Worm (Caenorhabditis elegans): ENCODE data around the gene T01D1.4.

T01D1.4 gene

DNA sequence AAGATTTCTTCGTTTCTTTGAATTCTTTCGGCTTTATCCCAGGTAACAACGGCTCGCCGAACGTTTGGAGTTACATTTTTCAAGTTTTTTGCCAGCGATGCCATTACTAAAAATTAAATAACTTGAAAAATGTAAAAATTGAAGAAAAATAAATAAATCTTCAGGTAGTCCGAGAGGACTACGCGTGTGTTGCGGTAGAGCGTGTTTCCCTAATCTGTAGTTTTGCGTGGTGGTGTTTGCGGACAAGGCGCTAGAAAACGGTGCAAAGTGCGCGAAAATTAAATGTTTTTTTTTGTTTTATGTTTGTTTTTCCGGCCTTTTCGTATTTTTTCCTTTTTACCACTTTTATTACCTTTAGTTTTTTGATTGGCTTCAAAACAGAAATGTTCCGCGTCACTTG lies 23.0 kb downstream of the T01D1.4 start, which contains the start of gene mrpl-28 (continued):
- TF ChIP-seq unc-55 (GFP tag; optimal IDR thresholded peaks at IDR 0.05), result peak; percentile 98
- TF ChIP-seq sem-4 (tag; optimal IDR thresholded peaks at IDR 0.05), result peak; percentile 86
- TF ChIP-seq fos-1 (tag; optimal IDR thresholded peaks at IDR 0.05), result peak; percentile 78
- peak; percentile 64 for TF ChIP-seq unc-62 (GFP tag; optimal IDR thresholded peaks at IDR 0.05)
- peak; percentile 52 for TF ChIP-seq nhr-237 (tag; optimal IDR thresholded peaks at IDR 0.05)
- peak; percentile 95 for TF ChIP-seq lin-13 (GFP tag; optimal IDR thresholded peaks at IDR 0.05)
- TF ChIP-seq blmp-1 (tag; optimal IDR thresholded peaks at IDR 0.05; ENCODE audit: insufficient read depth), result peak; percentile 76
- no peak for TF ChIP-seq elt-1 (tag; optimal IDR thresholded peaks at IDR 0.05)

DNA sequence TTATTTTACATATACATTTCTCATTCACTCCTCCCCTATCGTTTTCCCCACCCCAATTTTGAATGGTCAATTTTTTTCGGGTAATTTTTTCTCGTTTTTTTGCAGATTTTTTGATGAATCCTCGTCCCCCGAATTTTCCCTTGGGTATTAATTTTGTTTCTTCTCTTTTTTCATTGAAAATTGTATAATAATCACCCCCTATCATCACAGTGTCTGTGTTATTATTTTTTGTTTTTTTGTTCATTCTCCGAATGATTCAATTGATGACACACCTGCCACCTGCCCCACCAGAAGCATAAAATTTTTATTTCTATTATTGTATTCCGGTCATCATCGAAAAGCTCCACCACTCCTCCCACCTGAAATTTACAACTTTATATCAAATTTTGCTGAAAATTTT lies 26.6 kb downstream of the T01D1.4 start, which contains the start of gene T25D3.3:
Gene T25D3.3, plus strand, starts transcription at position 301 of the 400 bp plus-strand sequence.
- TF ChIP-seq gmeb-1 (tag; optimal IDR thresholded peaks at IDR 0.05) (no peak), skn-1 (tag; optimal IDR thresholded peaks at IDR 0.05) (no peak), unc-39 (tag; optimal IDR thresholded peaks at IDR 0.05) (no peak), elt-1 (tag; optimal IDR thresholded peaks at IDR 0.05) (no peak), ceh-16 (tag; optimal IDR thresholded peaks at IDR 0.05) (no peak), mab-5 (tag; optimal IDR thresholded peaks at IDR 0.05) (no peak), aly-2 (tag; optimal IDR thresholded peaks at IDR 0.05) (no peak), nhr-25 (tag; optimal IDR thresholded peaks at IDR 0.05) (no peak), unc-55 (GFP tag; optimal IDR thresholded peaks at IDR 0.05) (no peak), fos-1 (tag; optimal IDR thresholded peaks at IDR 0.05) (no peak), dmd-4 (tag; optimal IDR thresholded peaks at IDR 0.05) (no peak), nhr-12 (tag; optimal IDR thresholded peaks at IDR 0.05) (no peak), ZK546.5 (tag; optimal IDR thresholded peaks at IDR 0.05) (no peak), lin-11 (tag; optimal IDR thresholded peaks at IDR 0.05) (no peak), ama-1 (optimal IDR thresholded peaks at IDR 0.05) (no peak), lsy-2 (tag; optimal IDR thresholded peaks at IDR 0.05) (no peak), mdl-1 (tag; optimal IDR thresholded peaks at IDR 0.05) (no peak), mbf-1 (tag; optimal IDR thresholded peaks at IDR 0.05) (no peak), C34F6.9 (tag; optimal IDR thresholded peaks at IDR 0.05) (no peak), lin-39 (tag; optimal IDR thresholded peaks at IDR 0.05) (no peak)

DNA sequence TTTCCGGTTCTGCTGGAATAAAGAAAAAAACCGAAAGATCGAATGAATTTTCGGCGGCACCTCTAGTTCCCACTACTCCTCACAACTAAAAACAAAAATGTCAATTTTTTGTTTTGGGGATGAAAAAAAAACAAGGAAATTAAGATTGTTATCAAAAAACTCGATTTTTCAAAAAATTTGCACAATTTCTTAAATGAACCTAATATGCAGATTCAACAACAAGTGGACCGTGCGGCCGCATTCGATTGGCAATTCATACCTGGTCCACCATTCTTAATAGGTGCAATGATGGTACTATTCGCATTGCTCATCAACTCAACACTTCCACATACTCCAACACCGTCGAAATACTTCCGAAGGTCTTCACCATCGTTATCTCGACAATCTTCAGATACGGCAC lies 27.4 kb downstream of the T01D1.4 start:
- TF ChIP-seq ztf-4 (tag; optimal IDR thresholded peaks at IDR 0.05) (no peak), mbf-1 (tag; optimal IDR thresholded peaks at IDR 0.05) (no peak), crh-2 (tag; optimal IDR thresholded peaks at IDR 0.05) (no peak), ztf-1 (GFP tag; conservative IDR thresholded peaks at IDR 0.05) (no peak), fos-1 (tag; optimal IDR thresholded peaks at IDR 0.05) (no peak), ama-1 (optimal IDR thresholded peaks at IDR 0.05) (no peak), elt-3 (tag; optimal IDR thresholded peaks at IDR 0.05) (no peak), sem-4 (tag; optimal IDR thresholded peaks at IDR 0.05) (no peak), dmd-4 (tag; optimal IDR thresholded peaks at IDR 0.05) (no peak), lin-39 (tag; optimal IDR thresholded peaks at IDR 0.05) (no peak), nhr-10 (tag; optimal IDR thresholded peaks at IDR 0.05) (no peak), mdl-1 (tag; optimal IDR thresholded peaks at IDR 0.05) (no peak), blmp-1 (tag; optimal IDR thresholded peaks at IDR 0.05; ENCODE audit: insufficient read depth) (no peak), R02D3.7 (tag; optimal IDR thresholded peaks at IDR 0.05) (no peak), unc-55 (GFP tag; optimal IDR thresholded peaks at IDR 0.05) (no peak), nhr-11 (tag; optimal IDR thresholded peaks at IDR 0.05) (no peak), nhr-237 (tag; optimal IDR thresholded peaks at IDR 0.05) (no peak), skn-1 (tag; optimal IDR thresholded peaks at IDR 0.05) (no peak)

DNA sequence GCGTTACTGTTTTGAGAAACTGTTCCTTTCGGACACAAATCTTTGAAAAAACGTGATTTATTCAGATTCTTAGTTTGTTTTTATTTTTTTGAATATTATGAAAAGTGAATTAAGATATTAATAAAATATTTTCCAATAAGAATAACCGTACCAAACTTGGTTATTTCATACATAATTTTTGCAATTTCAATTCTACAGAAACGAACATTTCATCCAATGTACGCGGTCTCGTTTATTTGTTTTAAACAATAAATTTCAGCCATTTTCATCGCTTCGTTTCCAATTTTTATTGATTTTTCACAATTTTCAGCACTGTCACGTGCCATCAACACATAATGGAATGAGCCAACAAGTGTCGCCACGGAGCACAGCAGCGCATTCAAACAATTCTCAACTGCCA lies 32.0 kb downstream of the T01D1.4 start, which contains the start of gene T25D3.4:
Gene T25D3.4, plus strand, starts transcription at position 301 of the 400 bp plus-strand sequence.
- TF ChIP-seq nhr-10 (tag; optimal IDR thresholded peaks at IDR 0.05) (no peak), unc-55 (GFP tag; optimal IDR thresholded peaks at IDR 0.05) (peak; percentile 14), C34F6.9 (tag; optimal IDR thresholded peaks at IDR 0.05) (no peak), egl-27 (tag; optimal IDR thresholded peaks at IDR 0.05) (no peak), ztf-1 (GFP tag; conservative IDR thresholded peaks at IDR 0.05) (no peak)

DNA sequence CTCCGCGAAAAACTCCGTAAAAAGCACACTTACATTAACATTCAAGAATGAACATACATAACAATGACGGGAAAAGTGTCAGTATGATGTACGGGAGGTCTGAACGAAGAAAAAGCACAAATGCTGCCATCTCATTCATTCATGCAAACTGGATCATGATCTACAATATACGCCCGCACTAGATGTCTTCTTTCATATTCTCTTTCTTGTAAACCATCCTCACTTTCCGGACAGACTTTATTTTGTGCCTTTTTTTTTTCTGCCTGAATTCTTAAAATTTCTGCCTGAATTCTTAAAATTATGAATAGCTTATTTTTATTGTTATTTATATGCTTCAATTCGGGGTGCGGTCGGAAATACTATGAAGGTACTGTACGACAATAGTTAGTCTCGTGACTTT lies 43.7 kb downstream of the T01D1.4 start, which contains the start of gene K10B4.1:
Gene K10B4.1, plus strand, starts transcription at position 301 of the 400 bp plus-strand sequence.
- TF ChIP-seq nhr-21 (tag; optimal IDR thresholded peaks at IDR 0.05), result no peak
- TF ChIP-seq nhr-237 (tag; optimal IDR thresholded peaks at IDR 0.05), result no peak
- no peak for TF ChIP-seq peb-1 (tag; optimal IDR thresholded peaks at IDR 0.05)
- TF ChIP-seq nhr-12 (tag; optimal IDR thresholded peaks at IDR 0.05), result no peak
- TF ChIP-seq zag-1 (tag; optimal IDR thresholded peaks at IDR 0.05), result no peak
- TF ChIP-seq aly-2 (tag; optimal IDR thresholded peaks at IDR 0.05), result no peak
- no peak for TF ChIP-seq lin-39 (tag; optimal IDR thresholded peaks at IDR 0.05)
- no peak for TF ChIP-seq nhr-6 (tag; optimal IDR thresholded peaks at IDR 0.05)
- no peak for TF ChIP-seq ZK546.5 (tag; optimal IDR thresholded peaks at IDR 0.05)
- TF ChIP-seq elt-1 (tag; optimal IDR thresholded peaks at IDR 0.05), result no peak
- no peak for TF ChIP-seq sem-4 (tag; optimal IDR thresholded peaks at IDR 0.05)
- no peak for TF ChIP-seq gmeb-1 (tag; optimal IDR thresholded peaks at IDR 0.05)
- no peak for TF ChIP-seq lsy-2 (tag; optimal IDR thresholded peaks at IDR 0.05)
- TF ChIP-seq ztf-4 (tag; optimal IDR thresholded peaks at IDR 0.05), result no peak
- TF ChIP-seq R02D3.7 (tag; optimal IDR thresholded peaks at IDR 0.05), result no peak
- no peak for TF ChIP-seq nhr-11 (tag; optimal IDR thresholded peaks at IDR 0.05)
- no peak for TF ChIP-seq sma-9 (GFP tag; optimal IDR thresholded peaks at IDR 0.05)
- TF ChIP-seq sma-9 (tag; optimal IDR thresholded peaks at IDR 0.05), result no peak
- TF ChIP-seq dmd-4 (tag; optimal IDR thresholded peaks at IDR 0.05), result no peak
- no peak for TF ChIP-seq blmp-1 (tag; optimal IDR thresholded peaks at IDR 0.05; ENCODE audit: insufficient read depth)

Measured in whole organism, L2 larva.